Worm (Caenorhabditis elegans): Measurements from ENCODE around the gene F01D5.8.

The F01D5.8 gene

ce11 chrII:14050506-14050905, 40.0 kb downstream of the F01D5.8 start (continued):
- no peak for TF ChIP-seq zag-1 (tag; optimal IDR thresholded peaks at IDR 0.05)
- no peak for TF ChIP-seq ceh-90 (tag; optimal IDR thresholded peaks at IDR 0.05)
- TF ChIP-seq mdl-1 (tag; optimal IDR thresholded peaks at IDR 0.05): peak in 1 of 2 experiments; percentile 82

DNA sequence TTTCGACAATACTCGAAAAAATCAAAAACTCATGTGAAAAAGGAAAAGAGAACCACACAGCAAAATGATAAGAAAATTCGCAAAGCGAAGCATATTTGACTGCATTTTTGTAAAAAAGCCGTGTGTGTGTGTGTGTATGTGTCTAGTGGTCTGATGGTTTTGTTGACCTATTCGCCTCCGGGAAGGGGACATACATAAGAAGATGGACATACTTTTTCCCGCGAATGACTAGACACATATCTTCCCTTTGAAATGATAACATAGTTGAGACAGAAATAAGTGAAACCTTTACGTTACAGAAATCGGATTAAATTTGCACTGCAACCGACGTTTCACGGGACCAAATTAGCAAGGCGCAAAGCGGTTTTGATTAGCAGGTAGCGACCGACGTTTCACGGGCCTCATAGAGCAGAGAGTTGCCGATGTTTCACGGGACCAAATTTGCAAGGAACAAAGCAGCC, 41.0 kb downstream of the F01D5.8 start:
- TF ChIP-seq vab-15 (tag; optimal IDR thresholded peaks at IDR 0.05) (no peak), fos-1 (tag; optimal IDR thresholded peaks at IDR 0.05) (no peak), C16A3.4 (tag; optimal IDR thresholded peaks at IDR 0.05) (no peak), efl-1 (optimal IDR thresholded peaks at IDR 0.05) (no peak), efl-1 (GFP tag; optimal IDR thresholded peaks at IDR 0.05 in 1 of 2) (peak in 1 of 2 experiments; percentile 77), dpl-1 (GFP tag; optimal IDR thresholded peaks at IDR 0.05) (no peak), lin-15B (tag; optimal IDR thresholded peaks at IDR 0.05) (no peak), nhr-237 (tag; optimal IDR thresholded peaks at IDR 0.05) (no peak), aly-2 (tag; optimal IDR thresholded peaks at IDR 0.05) (no peak), unc-62 (GFP tag; optimal IDR thresholded peaks at IDR 0.05) (no peak), lin-39 (tag; optimal IDR thresholded peaks at IDR 0.05) (no peak), pax-3 (tag; optimal IDR thresholded peaks at IDR 0.05) (no peak), elt-3 (tag; optimal IDR thresholded peaks at IDR 0.05) (peak in 2 of 6 experiments; percentile 12 to 26), hpl-2 (GFP tag; optimal IDR thresholded peaks at IDR 0.05) (no peak), tbx-2 (tag; optimal IDR thresholded peaks at IDR 0.05) (no peak), elt-2 (tag; optimal IDR thresholded peaks at IDR 0.05) (peak; percentile 54), swsn-7 (tag; optimal IDR thresholded peaks at IDR 0.05) (no peak), unc-98 (GFP tag; IDR thresholded peaks at IDR 0.05) (no peak), xbp-1 (tag; optimal IDR thresholded peaks at IDR 0.05) (no peak), nhr-19 (GFP tag; conservative IDR thresholded peaks at IDR 0.05) (no peak), egl-13 (tag; optimal IDR thresholded peaks at IDR 0.05) (no peak), zag-1 (tag; optimal IDR thresholded peaks at IDR 0.05) (no peak), nhr-90 (tag; optimal IDR thresholded peaks at IDR 0.05; ENCODE audit: poor library complexity) (no peak), alr-1 (tag; optimal IDR thresholded peaks at IDR 0.05; ENCODE audit: borderline replicate concordance) (no peak), ceh-82 (tag; optimal IDR thresholded peaks at IDR 0.05) (no peak), fkh-8 (tag; optimal IDR thresholded peaks at IDR 0.05) (no peak), jun-1 (tag; optimal IDR thresholded peaks at IDR 0.05) (no peak), ceh-8 (GFP tag; optimal IDR thresholded peaks at IDR 0.05) (no peak), efl-3 (GFP tag; optimal IDR thresholded peaks at IDR 0.05) (no peak), nhr-71 (tag; optimal IDR thresholded peaks at IDR 0.05) (no peak), hlh-4 (tag; optimal IDR thresholded peaks at IDR 0.05) (no peak), unc-130 (tag; optimal IDR thresholded peaks at IDR 0.05) (no peak), lir-3 (tag; optimal IDR thresholded peaks at IDR 0.05; ENCODE audit: poor library complexity) (no peak), Y116A8C.19 (tag; optimal IDR thresholded peaks at IDR 0.05; ENCODE audit: borderline replicate concordance) (no peak), nhr-28 (tag; optimal IDR thresholded peaks at IDR 0.05) (no peak), nhr-12 (tag; optimal IDR thresholded peaks at IDR 0.05) (no peak), mdl-1 (tag; optimal IDR thresholded peaks at IDR 0.05) (peak in 1 of 2 experiments; percentile 24), lin-35 (GFP tag; optimal IDR thresholded peaks at IDR 0.05) (peak in 1 of 2 experiments; percentile 6), C34B4.2 (tag; optimal IDR thresholded peaks at IDR 0.05) (no peak), grh-1 (GFP tag; IDR thresholded peaks at IDR 0.05) (no peak), fkh-10 (GFP tag; optimal IDR thresholded peaks at IDR 0.05) (no peak), hlh-17 (GFP tag; optimal IDR thresholded peaks at IDR 0.05; ENCODE audit: borderline replicate concordance) (no peak), lin-13 (GFP tag; optimal IDR thresholded peaks at IDR 0.05) (peak; percentile 5), skn-1 (tag; optimal IDR thresholded peaks at IDR 0.05) (no peak), nhr-77 (tag; optimal IDR thresholded peaks at IDR 0.05) (peak; percentile 38), sup-37 (GFP tag; optimal IDR thresholded peaks at IDR 0.05) (no peak), ama-1 (optimal IDR thresholded peaks at IDR 0.05) (no peak), dsc-1 (tag; optimal IDR thresholded peaks at IDR 0.05) (no peak), ceh-88 (GFP tag; IDR thresholded peaks at IDR 0.05) (no peak), ztf-11 (tag; optimal IDR thresholded peaks at IDR 0.05) (no peak)
